Worm (Caenorhabditis elegans) whole organism, L4/young adult: ENCODE measurements around the gene glb-17.

Source experiments
- W03F9.2 ChIP-seq: fragments of 150-350 bp; optimal IDR thresholded peaks from 2 replicates; lab custom pipeline; 2014; ENCODE audit warnings: missing biosample characterization, missing genetic modification characterization
- him-1 ChIP-seq: sonication (generic microtip); optimal IDR thresholded peaks from 2 replicates; lab custom pipeline; 2016; ENCODE audit warnings: missing genotype, missing genetic modification reagents, missing genetic modification characterization, missing compliant biosample characterization

- TF ChIP-seq him-1 (tag; lab: Kevin White, UChicago) (no peak), W03F9.2 (tag; lab: Kevin White, UChicago) (no peak)
Measured at ce11 chrX:9539294-9540030, 37.4 kb downstream of the glb-17 start, which contains the start of gene nuc-1.
